Worm (Caenorhabditis elegans) whole organism, L4 larva: Measurements from ENCODE around the gene clec-165.

Source experiments
- D1046.2 ChIP-seq: fragments of 200-800 bp; sonication (Bioruptor generic); IDR thresholded peaks from 2 replicates; pipeline ENCODE4 v1.3.6; 2022; ENCODE audit warnings: missing genetic modification characterization, missing compliant biosample characterization
- F44E2.7 ChIP-seq: fragments of 200-800 bp; sonication (Bioruptor generic); IDR thresholded peaks from 2 replicates; pipeline ENCODE4 v2.1.2; 2022; ENCODE audit warnings: missing genetic modification characterization, missing compliant biosample characterization
- F49E8.2 ChIP-seq: sonication (generic microtip); optimal IDR thresholded peaks from 2 replicates; lab custom pipeline; 2016; ENCODE audit warnings: missing compliant biosample characterization, mild to moderate bottlenecking, missing genetic modification characterization, borderline replicate concordance
- T20F7.1 ChIP-seq: fragments of 200-800 bp; sonication (Bioruptor generic); optimal IDR thresholded peaks from 2 replicates; lab custom pipeline; 2018; ENCODE audit warnings: mild to moderate bottlenecking, missing genetic modification characterization, missing compliant biosample characterization
- Y105C5A.15 ChIP-seq: fragments of 200-800 bp; sonication (Bioruptor generic); IDR thresholded peaks from 2 replicates; pipeline ENCODE4 v1.3.6; 2022; ENCODE audit warnings: missing genetic modification characterization, missing compliant biosample characterization
- Y48G9A.11 ChIP-seq: fragments of 200-800 bp; sonication (Bioruptor generic); IDR thresholded peaks from 2 replicates; pipeline ENCODE4 v1.3.6; 2022; ENCODE audit warnings: missing genetic modification reagents, missing genetic modification characterization, missing compliant biosample characterization
- Y75B8A.6 ChIP-seq: fragments of 200-800 bp; sonication (Bioruptor generic); IDR thresholded peaks from 2 replicates; pipeline ENCODE4 v1.3.6; 2022; ENCODE audit warnings: missing genetic modification reagents, missing genetic modification characterization, missing compliant biosample characterization
- ZK337.2 ChIP-seq: fragments of 200-800 bp; sonication (Bioruptor generic); IDR thresholded peaks from 2 replicates; pipeline ENCODE4 v1.3.6; 2022; ENCODE audit warnings: missing genetic modification reagents, missing genetic modification characterization, missing compliant biosample characterization
- ZK546.5 ChIP-seq, 2 experiments: sonication (generic microtip); optimal IDR thresholded peaks; 2 replicates each; lab custom pipeline; 2017; ENCODE audit warnings: missing biosample characterization in 2 of 2, missing genetic modification characterization in 2 of 2
- aha-1 ChIP-seq: fragments of 150-350 bp; peaks from one replicate; lab custom pipeline; 2014; ENCODE audit warnings: missing biosample characterization, missing genetic modification characterization
- attf-4 ChIP-seq: sonication (generic microtip); optimal IDR thresholded peaks from 3 replicates; lab custom pipeline; 2017; ENCODE audit warnings: missing biosample characterization, missing genetic modification characterization
- ceh-28 ChIP-seq: fragments of 150-350 bp; optimal IDR thresholded peaks from 2 replicates; lab custom pipeline; 2014; ENCODE audit warnings: missing biosample characterization, missing genetic modification reagents, missing genetic modification characterization
- ceh-32 ChIP-seq: sonication (generic microtip); optimal IDR thresholded peaks from 2 replicates; lab custom pipeline; 2016; ENCODE audit warnings: mild to moderate bottlenecking, missing genetic modification characterization, missing compliant biosample characterization; ENCODE audit not compliant: poor library complexity
- ceh-44 ChIP-seq: fragments of 200-800 bp; sonication (Bioruptor generic); IDR thresholded peaks from 2 replicates; pipeline ENCODE4 v1.3.6; 2022; ENCODE audit warnings: missing genetic modification reagents, missing genetic modification characterization, missing compliant biosample characterization
- ceh-62 ChIP-seq: sonication (generic microtip); optimal IDR thresholded peaks from 2 replicates; lab custom pipeline; 2017; ENCODE audit warnings: missing biosample characterization, missing genetic modification characterization
- dmd-6 ChIP-seq: fragments of 200-800 bp; sonication (Bioruptor generic); IDR thresholded peaks from 2 replicates; pipeline ENCODE4 v1.3.6; 2022; ENCODE audit warnings: missing genetic modification reagents, missing genetic modification characterization, missing compliant biosample characterization
- dmd-8 ChIP-seq: fragments of 200-800 bp; sonication (Bioruptor generic); IDR thresholded peaks from 2 replicates; pipeline ENCODE4 v1.3.6; 2022; ENCODE audit warnings: missing genetic modification characterization, missing compliant biosample characterization
- dve-1 ChIP-seq: sonication (generic microtip); optimal IDR thresholded peaks from 2 replicates; lab custom pipeline; 2017; ENCODE audit warnings: antibody characterized with exemption, mild to moderate bottlenecking, missing genetic modification characterization, missing compliant biosample characterization; ENCODE audit not compliant: insufficient read depth
- gei-8 ChIP-seq: fragments of 200-800 bp; sonication (Bioruptor generic); optimal IDR thresholded peaks from 2 replicates; lab custom pipeline; 2018; ENCODE audit warnings: mild to moderate bottlenecking, missing genetic modification characterization, missing compliant biosample characterization
- hlh-11 ChIP-seq: fragments of 200-800 bp; sonication (Bioruptor generic); optimal IDR thresholded peaks from 2 replicates; lab custom pipeline; 2018; ENCODE audit warnings: mild to moderate bottlenecking, missing genetic modification characterization, missing compliant biosample characterization
- hlh-30 ChIP-seq: sonication (generic microtip); optimal IDR thresholded peaks from 2 replicates; lab custom pipeline; 2017; ENCODE audit warnings: antibody characterized with exemption, mild to moderate bottlenecking, missing genetic modification characterization, missing compliant biosample characterization; ENCODE audit not compliant: insufficient read depth
- hmg-1.1 ChIP-seq: fragments of 200-800 bp; sonication (Bioruptor generic); IDR thresholded peaks from 2 replicates; pipeline ENCODE4 v1.3.6; 2022; ENCODE audit warnings: missing genetic modification reagents, missing genetic modification characterization, missing compliant biosample characterization
- jun-1 ChIP-seq: fragments of 150-350 bp; optimal IDR thresholded peaks from 2 replicates; lab custom pipeline; 2014; ENCODE audit warnings: missing biosample characterization, missing genetic modification reagents, missing genetic modification characterization
- lin-13 ChIP-seq: fragments of 150-350 bp; optimal IDR thresholded peaks from 2 replicates; lab custom pipeline; 2014; ENCODE audit warnings: missing biosample characterization, missing genetic modification reagents, missing genetic modification characterization
- lin-29 ChIP-seq: fragments of 200-800 bp; sonication (Bioruptor generic); IDR thresholded peaks from 2 replicates; pipeline ENCODE4 v1.3.6; 2022; ENCODE audit warnings: missing genetic modification reagents, missing genetic modification characterization, missing compliant biosample characterization
- lir-3 ChIP-seq: sonication (generic microtip); optimal IDR thresholded peaks from 2 replicates; lab custom pipeline; 2016; ENCODE audit warnings: mild to moderate bottlenecking, missing genetic modification characterization, missing compliant biosample characterization
- lsy-2 ChIP-seq, 2 experiments: fragments of 150-350 bp in 1 of 2; sonication (generic microtip) in 1 of 2; optimal IDR thresholded peaks; 2 replicates each; lab custom pipeline; 2014 to 2017; ENCODE audit warnings: missing biosample characterization in 2 of 2, missing genetic modification characterization in 2 of 2
- mxl-2 ChIP-seq: fragments of 200-800 bp; sonication (Bioruptor generic); conservative IDR thresholded peaks from 2 replicates; pipeline ENCODE4 v1.3.6; 2022; ENCODE audit warnings: missing genetic modification reagents, missing genetic modification characterization, missing compliant biosample characterization
- nhr-28 ChIP-seq: fragments of 150-350 bp; optimal IDR thresholded peaks from 2 replicates; lab custom pipeline; 2014; ENCODE audit warnings: missing biosample characterization, missing genetic modification characterization
- nhr-42 ChIP-seq: fragments of 200-800 bp; sonication (Bioruptor generic); IDR thresholded peaks from 2 replicates; pipeline ENCODE4 v1.3.6; 2022; ENCODE audit warnings: missing genetic modification characterization, missing compliant biosample characterization
- nhr-77 ChIP-seq: fragments of 150-350 bp; optimal IDR thresholded peaks from 2 replicates; lab custom pipeline; 2014; ENCODE audit warnings: missing biosample characterization, missing genetic modification characterization
- pqm-1 ChIP-seq: sonication (generic microtip); optimal IDR thresholded peaks from 2 replicates; lab custom pipeline; 2017; ENCODE audit warnings: missing biosample characterization, missing genetic modification characterization
- spr-1 ChIP-seq: sonication (generic microtip); optimal IDR thresholded peaks from 2 replicates; lab custom pipeline; 2016; ENCODE audit warnings: mild to moderate bottlenecking, missing genetic modification characterization, missing compliant biosample characterization
- spr-3 ChIP-seq: fragments of 200-800 bp; sonication (Bioruptor generic); optimal IDR thresholded peaks from 2 replicates; lab custom pipeline; 2018; ENCODE audit warnings: mild to moderate bottlenecking, missing genetic modification characterization, missing compliant biosample characterization
- unc-62 ChIP-seq, 3 experiments: fragments of 150-350 bp in 1 of 3; sonication (generic microtip); optimal IDR thresholded peaks in 2 of 3; peaks in 1 of 3; 1 replicate in 1 of 3; 2 replicates in 2 of 3; lab custom pipeline; 2014 to 2017; ENCODE audit warnings: missing biosample characterization in 3 of 3, missing genetic modification characterization in 3 of 3, missing genetic modification reagents in 3 of 3, missing genotype in 1 of 3
- zag-1 ChIP-seq: fragments of 150-350 bp; optimal IDR thresholded peaks from 2 replicates; lab custom pipeline; 2014; ENCODE audit warnings: missing biosample characterization, missing genetic modification characterization
- ztf-11 ChIP-seq: fragments of 150-350 bp; optimal IDR thresholded peaks from 2 replicates; lab custom pipeline; 2014; ENCODE audit warnings: missing biosample characterization, missing genetic modification characterization

The clec-165 gene

ce11 chrIV:1256723-1257122 is 10.0 kb upstream of the clec-165 start, which contains the start of gene clec-168:
Gene clec-168 (plus strand): TSS chrIV:1256969.
- no peak for TF ChIP-seq hlh-11 (tag; lab: Kevin White, UChicago)
- TF ChIP-seq ceh-44 (GFP tag; lab: Robert Waterston, UW): no peak
- no peak for TF ChIP-seq mxl-2 (GFP tag; lab: Robert Waterston, UW)
- TF ChIP-seq Y75B8A.6: no peak
- peak; percentile 87 for TF ChIP-seq nhr-28 (tag; lab: Kevin White, UChicago)
- TF ChIP-seq ceh-28 (tag; lab: Kevin White, UChicago): no peak
- no peak for TF ChIP-seq F44E2.7
- no peak for TF ChIP-seq aha-1 (tag; lab: Kevin White, UChicago)
- no peak for TF ChIP-seq attf-4 (tag; lab: Kevin White, UChicago)
- no peak for TF ChIP-seq zag-1 (tag; lab: Kevin White, UChicago)
- TF ChIP-seq lin-13: no peak
- no peak for TF ChIP-seq ceh-62 (tag; lab: Kevin White, UChicago)
- TF ChIP-seq spr-1 (tag; lab: Kevin White, UChicago): no peak
- TF ChIP-seq nhr-77 (tag; lab: Kevin White, UChicago): peak; percentile 12
- peak; percentile 61 for TF ChIP-seq pqm-1 (tag; lab: Kevin White, UChicago)
- TF ChIP-seq Y105C5A.15 (GFP tag; lab: Robert Waterston, UW): no peak
- no peak for TF ChIP-seq dmd-8 (GFP tag; lab: Robert Waterston, UW)
- TF ChIP-seq dmd-6 (GFP tag; lab: Robert Waterston, UW): peak; percentile 72

- TF ChIP-seq nhr-42 (GFP tag; lab: Robert Waterston, UW) (no peak), lir-3 (no peak), dve-1 (no peak), lsy-2 (tag; optimal IDR thresholded peaks at IDR 0.05; lab: Kevin White, UChicago) (no peak), nhr-28 (tag; lab: Kevin White, UChicago) (no peak), unc-62 (GFP tag; optimal IDR thresholded peaks at IDR 0.05 in 1 of 2; lab: Kevin White, UChicago) (peak in 1 of 2 experiments; percentile 1), unc-62 (tag; optimal IDR thresholded peaks at IDR 0.05; lab: Kevin White, UChicago) (no peak), ZK546.5 (tag; optimal IDR thresholded peaks at IDR 0.05; lab: Kevin White, UChicago) (no peak), ceh-62 (tag; lab: Kevin White, UChicago) (no peak)
- TF ChIP-seq, all 104 proteins: peak for 1
Measured at ce11 chrIV:1255632-1256031, 8.9 kb upstream of the clec-165 start, which contains the start of gene clec-167. Gene clec-167 (minus strand): TSS chrIV:1255732.

ce11 chrIV:1251242-1251911 is 4.7 kb upstream of the clec-165 start, which contains the start of the genes clec-166 and F38A1.6:
Gene clec-166 (minus strand): TSS chrIV:1251342.
Gene F38A1.6 (plus strand): TSS chrIV:1251861.
- TF ChIP-seq Y48G9A.11 (GFP tag; lab: Robert Waterston, UW) (no peak), Y75B8A.6 (no peak), hlh-30 (no peak), F49E8.2 (no peak), spr-3 (GFP tag; lab: Kevin White, UChicago) (no peak), F44E2.7 (no peak)

ce11 chrIV:1245244-1245643 is 1.4 kb downstream of the clec-165 start, which contains the start of gene F38A1.9:
Gene F38A1.9 (minus strand): TSS chrIV:1245344.
- TF ChIP-seq ztf-11 (tag; lab: Kevin White, UChicago): no peak
- no peak for TF ChIP-seq gei-8 (GFP tag; lab: Kevin White, UChicago)
- TF ChIP-seq hmg-1.1 (GFP tag; lab: Robert Waterston, UW): no peak
- no peak for TF ChIP-seq T20F7.1 (GFP tag; lab: Kevin White, UChicago)
- no peak for TF ChIP-seq jun-1 (tag; lab: Kevin White, UChicago)
- TF ChIP-seq lin-29: no peak
- no peak for TF ChIP-seq ZK337.2 (GFP tag; lab: Robert Waterston, UW)
- no peak for TF ChIP-seq ceh-32 (tag; lab: Kevin White, UChicago)
- TF ChIP-seq D1046.2 (GFP tag; lab: Robert Waterston, UW): no peak
